Worm (Caenorhabditis elegans) whole organism, early embryonic: ENCODE results near the gene srr-6.

Source experiments
- B0310.2 ChIP-seq: sonication (generic microtip); optimal IDR thresholded peaks from 2 replicates; lab custom pipeline; 2016; ENCODE audit warnings: mild to moderate bottlenecking, missing genetic modification characterization, missing compliant biosample characterization
- F13C5.2 ChIP-seq: sonication (generic microtip); optimal IDR thresholded peaks from 2 replicates; lab custom pipeline; 2017; ENCODE audit warnings: mild to moderate bottlenecking, missing genetic modification characterization, inconsistent platforms, missing compliant biosample characterization
- aly-1 ChIP-seq: sonication (generic microtip); optimal IDR thresholded peaks from 2 replicates; lab custom pipeline; 2016; ENCODE audit warnings: missing genetic modification characterization, missing compliant biosample characterization
- ama-1 ChIP-seq: fragments of 150-350 bp; optimal IDR thresholded peaks from 2 replicates; lab custom pipeline; 2014
- ceh-13 ChIP-seq: fragments of 200-800 bp; sonication (Bioruptor generic); optimal IDR thresholded peaks from 2 replicates; lab custom pipeline; 2018; ENCODE audit warnings: mild to moderate bottlenecking, missing genetic modification characterization, missing compliant biosample characterization
- ceh-36 ChIP-seq: sonication (generic microtip); optimal IDR thresholded peaks from 2 replicates; lab custom pipeline; 2016; ENCODE audit warnings: missing genetic modification characterization, inconsistent platforms, missing compliant biosample characterization
- ets-7 ChIP-seq: sonication (generic microtip); optimal IDR thresholded peaks from 2 replicates; lab custom pipeline; 2016; ENCODE audit warnings: missing genotype, missing genetic modification characterization, missing compliant biosample characterization
- flt-1 ChIP-seq: fragments of 200-800 bp; sonication (Bioruptor generic); IDR thresholded peaks from 2 replicates; pipeline ENCODE4 v1.3.6; 2022; ENCODE audit warnings: missing genetic modification characterization, missing compliant biosample characterization
- hmbx-1 ChIP-seq: sonication (generic microtip); optimal IDR thresholded peaks from 2 replicates; lab custom pipeline; 2016; ENCODE audit warnings: mild to moderate bottlenecking, missing genetic modification characterization, missing compliant biosample characterization
- hmg-4 ChIP-seq: fragments of 200-800 bp; sonication (Bioruptor generic); optimal IDR thresholded peaks from 2 replicates; lab custom pipeline; 2018; ENCODE audit warnings: mild to moderate bottlenecking, missing genetic modification characterization, missing compliant biosample characterization
- hnd-1 ChIP-seq: sonication (generic microtip); optimal IDR thresholded peaks from 2 replicates; lab custom pipeline; 2016; ENCODE audit warnings: missing genetic modification characterization, missing compliant biosample characterization
- pes-1 ChIP-seq: fragments of 200-800 bp; sonication (Bioruptor generic); IDR thresholded peaks from 2 replicates; pipeline ENCODE4 v1.3.6; 2022; ENCODE audit warnings: missing genetic modification reagents, missing genetic modification characterization, missing compliant biosample characterization
- scrt-1 ChIP-seq: fragments of 200-800 bp; sonication (Bioruptor generic); IDR thresholded peaks from 2 replicates; pipeline ENCODE4 v1.3.6; 2022; ENCODE audit warnings: missing genetic modification characterization, missing compliant biosample characterization
- sea-1 ChIP-seq: fragments of 200-800 bp; sonication (Bioruptor generic); conservative IDR thresholded peaks from 2 replicates; pipeline ENCODE4 v1.3.6; 2022; ENCODE audit warnings: missing genetic modification characterization, missing compliant biosample characterization
- tbx-11 ChIP-seq: fragments of 200-800 bp; sonication (Bioruptor generic); IDR thresholded peaks from 2 replicates; pipeline ENCODE4 v1.3.6; 2022; ENCODE audit warnings: missing genetic modification characterization, missing compliant biosample characterization
- tbx-37 ChIP-seq: fragments of 200-800 bp; sonication (Bioruptor generic); conservative IDR thresholded peaks from 2 replicates; pipeline ENCODE4 v1.3.6; 2022; ENCODE audit warnings: missing genetic modification reagents, missing genetic modification characterization, missing compliant biosample characterization
- tra-4 ChIP-seq: sonication (generic microtip); optimal IDR thresholded peaks from 2 replicates; lab custom pipeline; 2017; ENCODE audit warnings: missing genetic modification characterization, missing compliant biosample characterization

srr-6 gene

ce11 chrV:5012193-5012853, at the start of gene srr-6:
Gene srr-6, plus strand, starts transcription at chrV:5012803.
- no peak for TF ChIP-seq ceh-13 (GFP tag; lab: Kevin White, UChicago)
- no peak for TF ChIP-seq F13C5.2 (tag; lab: Kevin White, UChicago)
- TF ChIP-seq pes-1 = no peak
- no peak for TF ChIP-seq hmbx-1 (tag; lab: Kevin White, UChicago)
- TF ChIP-seq tbx-37 (GFP tag; lab: Robert Waterston, UW) = no peak
- TF ChIP-seq aly-1 (tag; lab: Kevin White, UChicago) = no peak
- no peak for TF ChIP-seq sea-1 (GFP tag; lab: Robert Waterston, UW)
- no peak for TF ChIP-seq tbx-11 (GFP tag; lab: Robert Waterston, UW)
- TF ChIP-seq ets-7 = no peak
- TF ChIP-seq ceh-36 (tag; lab: Kevin White, UChicago) = no peak
- no peak for TF ChIP-seq hmg-4 (GFP tag; lab: Kevin White, UChicago)
- no peak for TF ChIP-seq hnd-1 (tag; lab: Kevin White, UChicago)
- no peak for TF ChIP-seq scrt-1 (GFP tag; lab: Robert Waterston, UW)

- TF ChIP-seq tbx-11 (GFP tag; lab: Robert Waterston, UW) = no peak
- no peak for TF ChIP-seq ama-1
- no peak for TF ChIP-seq pes-1
- no peak for TF ChIP-seq B0310.2
- peak; percentile 39 for TF ChIP-seq F13C5.2 (tag; lab: Kevin White, UChicago)
- TF ChIP-seq hnd-1 (tag; lab: Kevin White, UChicago) = no peak
- no peak for TF ChIP-seq sea-1 (GFP tag; lab: Robert Waterston, UW)
- TF ChIP-seq tbx-37 (GFP tag; lab: Robert Waterston, UW) = no peak
- no peak for TF ChIP-seq ceh-36 (tag; lab: Kevin White, UChicago)
- no peak for TF ChIP-seq ets-7
- TF ChIP-seq hmbx-1 (tag; lab: Kevin White, UChicago) = no peak
- TF ChIP-seq hmg-4 (GFP tag; lab: Kevin White, UChicago) = peak; percentile 30
- no peak for TF ChIP-seq flt-1 (GFP tag; lab: Robert Waterston, UW)
- no peak for TF ChIP-seq scrt-1 (GFP tag; lab: Robert Waterston, UW)
- no peak for TF ChIP-seq aly-1 (tag; lab: Kevin White, UChicago)
- TF ChIP-seq tra-4 (tag; lab: Kevin White, UChicago) = no peak
Observed at ce11 chrV:4962968-4963367, 49.6 kb upstream of the srr-6 start, which contains the start of gene tam-1. Gene tam-1, minus strand, starts transcription at chrV:4963102.

ce11 chrV:4963606-4964005, 49.0 kb upstream of the srr-6 start:
- no peak for TF ChIP-seq hmg-4 (GFP tag; lab: Kevin White, UChicago)
- no peak for TF ChIP-seq tbx-37 (GFP tag; lab: Robert Waterston, UW)
- no peak for TF ChIP-seq scrt-1 (GFP tag; lab: Robert Waterston, UW)
- TF ChIP-seq F13C5.2 (tag; lab: Kevin White, UChicago) = no peak
- TF ChIP-seq aly-1 (tag; lab: Kevin White, UChicago) = no peak
- no peak for TF ChIP-seq tbx-11 (GFP tag; lab: Robert Waterston, UW)
- no peak for TF ChIP-seq hmbx-1 (tag; lab: Kevin White, UChicago)
- no peak for TF ChIP-seq ets-7
- no peak for TF ChIP-seq pes-1
- no peak for TF ChIP-seq tra-4 (tag; lab: Kevin White, UChicago)
- TF ChIP-seq sea-1 (GFP tag; lab: Robert Waterston, UW) = no peak
- TF ChIP-seq ama-1 = no peak
- TF ChIP-seq ceh-13 (GFP tag; lab: Kevin White, UChicago) = no peak
- no peak for TF ChIP-seq B0310.2
- TF ChIP-seq hnd-1 (tag; lab: Kevin White, UChicago) = no peak
- TF ChIP-seq flt-1 (GFP tag; lab: Robert Waterston, UW) = no peak
- no peak for TF ChIP-seq ceh-36 (tag; lab: Kevin White, UChicago)

DNA sequence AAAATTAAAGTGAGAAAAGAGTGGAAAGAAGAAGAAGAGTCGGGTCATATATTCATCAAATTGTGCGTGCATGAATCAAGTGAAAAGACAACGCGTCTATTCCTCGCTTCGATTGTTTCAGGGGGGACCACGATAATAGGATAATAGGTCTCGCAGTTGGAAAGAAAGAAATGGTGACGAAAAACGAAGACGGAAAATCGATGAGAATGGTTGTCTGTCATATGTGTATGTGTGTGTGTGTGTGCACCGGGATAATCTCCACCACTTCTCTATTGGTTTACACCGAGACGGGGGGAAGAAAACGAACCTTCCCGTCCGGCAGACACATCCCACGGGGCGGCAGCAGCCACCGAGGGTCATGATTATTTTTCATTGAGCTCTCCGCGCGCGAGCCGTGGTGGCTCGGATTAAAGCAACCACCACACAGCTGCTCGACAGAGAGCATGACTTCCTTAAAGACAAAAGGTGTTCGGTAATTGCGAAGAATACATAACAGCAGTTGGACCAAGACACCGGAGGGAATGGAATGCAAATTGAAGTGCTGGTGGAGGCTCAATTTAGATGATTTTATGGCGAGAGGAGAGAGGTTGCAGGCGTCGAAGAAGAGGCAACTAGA, 48.5 kb upstream of the srr-6 start:
- TF ChIP-seq tra-4 (tag; lab: Kevin White, UChicago) = no peak
- TF ChIP-seq tbx-11 (GFP tag; lab: Robert Waterston, UW) = no peak
- TF ChIP-seq ceh-13 (GFP tag; lab: Kevin White, UChicago) = no peak
- no peak for TF ChIP-seq ets-7
- TF ChIP-seq scrt-1 (GFP tag; lab: Robert Waterston, UW) = peak; percentile 78
- no peak for TF ChIP-seq aly-1 (tag; lab: Kevin White, UChicago)
- peak; percentile 45 for TF ChIP-seq ceh-36 (tag; lab: Kevin White, UChicago)
- TF ChIP-seq tbx-37 (GFP tag; lab: Robert Waterston, UW) = no peak
- no peak for TF ChIP-seq sea-1 (GFP tag; lab: Robert Waterston, UW)
- TF ChIP-seq B0310.2 = no peak
- no peak for TF ChIP-seq hmbx-1 (tag; lab: Kevin White, UChicago)
- TF ChIP-seq ama-1 = no peak
- TF ChIP-seq pes-1 = no peak
- TF ChIP-seq hnd-1 (tag; lab: Kevin White, UChicago) = no peak
- no peak for TF ChIP-seq F13C5.2 (tag; lab: Kevin White, UChicago)
- TF ChIP-seq hmg-4 (GFP tag; lab: Kevin White, UChicago) = peak; percentile 52
- no peak; the same call in 1 of the 2 replicates for TF ChIP-seq flt-1 (GFP tag; lab: Robert Waterston, UW)

ce11 chrV:4964671-4965420, 47.8 kb upstream of the srr-6 start:
- no peak for TF ChIP-seq hnd-1 (tag; lab: Kevin White, UChicago)
- TF ChIP-seq F13C5.2 (tag; lab: Kevin White, UChicago) = no peak
- no peak for TF ChIP-seq pes-1
- no peak for TF ChIP-seq flt-1 (GFP tag; lab: Robert Waterston, UW)
- no peak for TF ChIP-seq tbx-37 (GFP tag; lab: Robert Waterston, UW)
- no peak for TF ChIP-seq hmg-4 (GFP tag; lab: Kevin White, UChicago)
- TF ChIP-seq ceh-36 (tag; lab: Kevin White, UChicago) = no peak
- TF ChIP-seq aly-1 (tag; lab: Kevin White, UChicago) = no peak
- TF ChIP-seq ceh-13 (GFP tag; lab: Kevin White, UChicago) = no peak
- TF ChIP-seq scrt-1 (GFP tag; lab: Robert Waterston, UW) = no peak
- no peak for TF ChIP-seq hmbx-1 (tag; lab: Kevin White, UChicago)
